Worm (Caenorhabditis elegans) whole organism, L2 larva: ENCODE data around the gene alh-7.

Experiments
- C34F6.9 ChIP-seq: fragments of 150-350 bp; optimal IDR thresholded peaks from 2 replicates; lab custom pipeline; 2014; ENCODE audit warnings: missing biosample characterization, missing genetic modification characterization
- F13H6.1 ChIP-seq: sonication (generic microtip); optimal IDR thresholded peaks from 2 replicates; lab custom pipeline; 2016; ENCODE audit warnings: missing genetic modification characterization, missing compliant biosample characterization
- R02D3.7 ChIP-seq: fragments of 150-350 bp; optimal IDR thresholded peaks from 2 replicates; lab custom pipeline; 2014; ENCODE audit warnings: missing biosample characterization, missing genetic modification characterization
- Y55F3AM.14 ChIP-seq: fragments of 200-800 bp; sonication (Bioruptor generic); optimal IDR thresholded peaks from 2 replicates; lab custom pipeline; 2018; ENCODE audit warnings: mild to moderate bottlenecking, missing genetic modification characterization, missing compliant biosample characterization
- ZK546.5 ChIP-seq: sonication (generic microtip); optimal IDR thresholded peaks from 2 replicates; lab custom pipeline; 2017; ENCODE audit warnings: missing biosample characterization, missing genetic modification characterization
- alr-1 ChIP-seq: fragments of 150-350 bp; optimal IDR thresholded peaks from 2 replicates; lab custom pipeline; 2014; ENCODE audit warnings: missing biosample characterization, missing genetic modification characterization
- aly-2 ChIP-seq: fragments of 150-350 bp; optimal IDR thresholded peaks from 2 replicates; lab custom pipeline; 2014; ENCODE audit warnings: missing biosample characterization, missing genetic modification characterization
- ama-1 ChIP-seq: fragments of 150-350 bp; optimal IDR thresholded peaks from 2 replicates; lab custom pipeline; 2018; ENCODE audit warnings: inconsistent platforms
- blmp-1 ChIP-seq: sonication (generic microtip); optimal IDR thresholded peaks from 2 replicates; lab custom pipeline; 2017; ENCODE audit warnings: missing genetic modification characterization, mild to moderate bottlenecking, missing compliant biosample characterization, antibody characterized with exemption, moderate library complexity; ENCODE audit not compliant: insufficient read depth
- ceh-16 ChIP-seq: fragments of 150-350 bp; optimal IDR thresholded peaks from 2 replicates; lab custom pipeline; 2014; ENCODE audit warnings: missing biosample characterization, missing genetic modification characterization
- ceh-82 ChIP-seq: fragments of 150-350 bp; optimal IDR thresholded peaks from 2 replicates; lab custom pipeline; 2014; ENCODE audit warnings: missing biosample characterization, missing genetic modification characterization
- crh-2 ChIP-seq: sonication (generic microtip); optimal IDR thresholded peaks from 2 replicates; lab custom pipeline; 2017; ENCODE audit warnings: missing biosample characterization, missing genetic modification characterization
- dmd-4 ChIP-seq: sonication (generic microtip); optimal IDR thresholded peaks from 2 replicates; lab custom pipeline; 2017; ENCODE audit warnings: missing biosample characterization, missing genetic modification characterization
- egl-27 ChIP-seq: sonication (generic microtip); optimal IDR thresholded peaks from 3 replicates; lab custom pipeline; 2017; ENCODE audit warnings: missing biosample characterization, missing genetic modification reagents, missing genetic modification characterization
- elt-1 ChIP-seq: fragments of 150-350 bp; optimal IDR thresholded peaks from 2 replicates; lab custom pipeline; 2014; ENCODE audit warnings: missing biosample characterization, missing genetic modification characterization
- elt-3 ChIP-seq: sonication (generic microtip); optimal IDR thresholded peaks from 2 replicates; lab custom pipeline; 2017; ENCODE audit warnings: missing biosample characterization, missing genetic modification characterization
- fos-1 ChIP-seq: fragments of 150-350 bp; optimal IDR thresholded peaks from 2 replicates; lab custom pipeline; 2014; ENCODE audit warnings: missing biosample characterization, missing genetic modification characterization
- gmeb-1 ChIP-seq: fragments of 150-350 bp; optimal IDR thresholded peaks from 2 replicates; lab custom pipeline; 2014; ENCODE audit warnings: missing biosample characterization, missing genetic modification characterization
- lin-11 ChIP-seq: fragments of 150-350 bp; sonication (generic microtip); optimal IDR thresholded peaks from 2 replicates; lab custom pipeline; 2014; ENCODE audit warnings: missing biosample characterization, missing genetic modification characterization, inconsistent platforms, mixed read lengths
- lin-13 ChIP-seq: fragments of 150-350 bp; optimal IDR thresholded peaks from 2 replicates; lab custom pipeline; 2014; ENCODE audit warnings: missing biosample characterization, missing genetic modification reagents, missing genetic modification characterization
- lin-39 ChIP-seq: fragments of 150-350 bp; optimal IDR thresholded peaks from 2 replicates; lab custom pipeline; 2014; ENCODE audit warnings: missing biosample characterization, missing genetic modification reagents, missing genetic modification characterization
- lsy-2 ChIP-seq, 2 experiments: fragments of 150-350 bp in 1 of 2; sonication (generic microtip) in 1 of 2; optimal IDR thresholded peaks; 2 replicates each; lab custom pipeline; 2014 to 2017; ENCODE audit warnings: missing biosample characterization in 2 of 2, missing genetic modification characterization in 2 of 2
- mab-5 ChIP-seq: fragments of 150-350 bp; optimal IDR thresholded peaks from 2 replicates; lab custom pipeline; 2014; ENCODE audit warnings: missing biosample characterization, missing genetic modification characterization
- mbf-1 ChIP-seq: sonication (generic microtip); optimal IDR thresholded peaks from 2 replicates; lab custom pipeline; 2017; ENCODE audit warnings: missing biosample characterization, missing genetic modification characterization
- mdl-1 ChIP-seq, 2 experiments: fragments of 150-350 bp in 1 of 2; sonication (generic microtip) in 1 of 2; optimal IDR thresholded peaks; 2 replicates each; lab custom pipeline; 2017; ENCODE audit warnings: missing biosample characterization in 2 of 2, missing genetic modification characterization in 2 of 2
- nhr-10 ChIP-seq: sonication (generic microtip); optimal IDR thresholded peaks from 2 replicates; lab custom pipeline; 2017; ENCODE audit warnings: missing biosample characterization, missing genetic modification characterization
- nhr-11 ChIP-seq: fragments of 150-350 bp; optimal IDR thresholded peaks from 2 replicates; lab custom pipeline; 2014; ENCODE audit warnings: missing biosample characterization, missing genetic modification characterization
- nhr-12 ChIP-seq: fragments of 150-350 bp; optimal IDR thresholded peaks from 2 replicates; lab custom pipeline; 2014; ENCODE audit warnings: missing biosample characterization, missing genetic modification characterization
- nhr-129 ChIP-seq: fragments of 150-350 bp; optimal IDR thresholded peaks from 2 replicates; lab custom pipeline; 2014; ENCODE audit warnings: missing biosample characterization, missing genetic modification characterization
- nhr-21 ChIP-seq: fragments of 150-350 bp; optimal IDR thresholded peaks from 2 replicates; lab custom pipeline; 2014; ENCODE audit warnings: missing biosample characterization, missing genetic modification characterization
- nhr-23 ChIP-seq: fragments of 150-350 bp; optimal IDR thresholded peaks from 2 replicates; lab custom pipeline; 2014; ENCODE audit warnings: missing biosample characterization, missing genetic modification reagents, missing genetic modification characterization
- nhr-237 ChIP-seq: fragments of 150-350 bp; optimal IDR thresholded peaks from 2 replicates; lab custom pipeline; 2014; ENCODE audit warnings: missing biosample characterization, missing genetic modification characterization
- nhr-25 ChIP-seq: fragments of 150-350 bp; sonication (generic microtip); optimal IDR thresholded peaks from 3 replicates; lab custom pipeline; 2014; ENCODE audit warnings: missing biosample characterization, missing genetic modification characterization
- nhr-6 ChIP-seq: fragments of 150-350 bp; optimal IDR thresholded peaks from 2 replicates; lab custom pipeline; 2014; ENCODE audit warnings: missing biosample characterization, missing genetic modification characterization
- nhr-77 ChIP-seq: fragments of 150-350 bp; optimal IDR thresholded peaks from 2 replicates; lab custom pipeline; 2014; ENCODE audit warnings: missing biosample characterization, missing genetic modification characterization
- peb-1 ChIP-seq: fragments of 150-350 bp; optimal IDR thresholded peaks from 2 replicates; lab custom pipeline; 2014; ENCODE audit warnings: missing biosample characterization, missing genetic modification characterization
- sem-4 ChIP-seq: fragments of 150-350 bp; optimal IDR thresholded peaks from 2 replicates; lab custom pipeline; 2014; ENCODE audit warnings: missing biosample characterization, missing genetic modification reagents, missing genetic modification characterization
- skn-1 ChIP-seq: sonication (generic microtip); optimal IDR thresholded peaks from 2 replicates; lab custom pipeline; 2017; ENCODE audit warnings: missing biosample characterization, missing genetic modification characterization
- sma-3 ChIP-seq: sonication (generic microtip); optimal IDR thresholded peaks from 2 replicates; lab custom pipeline; 2016; ENCODE audit warnings: missing genetic modification reagents, missing genetic modification characterization, missing compliant biosample characterization
- sma-9 ChIP-seq, 2 experiments: fragments of 150-350 bp in 1 of 2; sonication (generic microtip) in 1 of 2; optimal IDR thresholded peaks; 2 replicates each; lab custom pipeline; 2014 to 2016; ENCODE audit warnings: missing genetic modification characterization in 2 of 2, mild to moderate bottlenecking in 1 of 2, missing biosample characterization in 1 of 2, missing compliant biosample characterization in 1 of 2, missing genetic modification reagents in 1 of 2, moderate library complexity in 1 of 2
- snpc-4 ChIP-seq: fragments of 150-350 bp; optimal IDR thresholded peaks from 2 replicates; lab custom pipeline; 2014; ENCODE audit warnings: missing biosample characterization, missing genetic modification characterization
- unc-39 ChIP-seq: fragments of 150-350 bp; optimal IDR thresholded peaks from 2 replicates; lab custom pipeline; 2014; ENCODE audit warnings: missing biosample characterization, missing genetic modification characterization
- unc-55 ChIP-seq: fragments of 150-350 bp; sonication (generic microtip); optimal IDR thresholded peaks from 3 replicates; lab custom pipeline; 2014; ENCODE audit warnings: missing biosample characterization, missing genetic modification reagents, missing genetic modification characterization
- unc-62 ChIP-seq: fragments of 150-350 bp; optimal IDR thresholded peaks from 2 replicates; lab custom pipeline; 2014; ENCODE audit warnings: missing biosample characterization, missing genetic modification reagents, missing genetic modification characterization
- zag-1 ChIP-seq: fragments of 150-350 bp; optimal IDR thresholded peaks from 2 replicates; lab custom pipeline; 2014; ENCODE audit warnings: missing biosample characterization, missing genetic modification characterization
- ztf-1 ChIP-seq: fragments of 200-800 bp; sonication (Bioruptor generic); conservative IDR thresholded peaks from 2 replicates; pipeline ENCODE4 v1.3.6; 2022; ENCODE audit warnings: missing genetic modification characterization, missing compliant biosample characterization
- ztf-11 ChIP-seq: sonication (generic microtip); optimal IDR thresholded peaks from 2 replicates; lab custom pipeline; 2017; ENCODE audit warnings: missing biosample characterization, missing genetic modification characterization
- ztf-4 ChIP-seq: fragments of 150-350 bp; optimal IDR thresholded peaks from 2 replicates; lab custom pipeline; 2014; ENCODE audit warnings: missing biosample characterization, missing genetic modification characterization

The alh-7 gene

DNA sequence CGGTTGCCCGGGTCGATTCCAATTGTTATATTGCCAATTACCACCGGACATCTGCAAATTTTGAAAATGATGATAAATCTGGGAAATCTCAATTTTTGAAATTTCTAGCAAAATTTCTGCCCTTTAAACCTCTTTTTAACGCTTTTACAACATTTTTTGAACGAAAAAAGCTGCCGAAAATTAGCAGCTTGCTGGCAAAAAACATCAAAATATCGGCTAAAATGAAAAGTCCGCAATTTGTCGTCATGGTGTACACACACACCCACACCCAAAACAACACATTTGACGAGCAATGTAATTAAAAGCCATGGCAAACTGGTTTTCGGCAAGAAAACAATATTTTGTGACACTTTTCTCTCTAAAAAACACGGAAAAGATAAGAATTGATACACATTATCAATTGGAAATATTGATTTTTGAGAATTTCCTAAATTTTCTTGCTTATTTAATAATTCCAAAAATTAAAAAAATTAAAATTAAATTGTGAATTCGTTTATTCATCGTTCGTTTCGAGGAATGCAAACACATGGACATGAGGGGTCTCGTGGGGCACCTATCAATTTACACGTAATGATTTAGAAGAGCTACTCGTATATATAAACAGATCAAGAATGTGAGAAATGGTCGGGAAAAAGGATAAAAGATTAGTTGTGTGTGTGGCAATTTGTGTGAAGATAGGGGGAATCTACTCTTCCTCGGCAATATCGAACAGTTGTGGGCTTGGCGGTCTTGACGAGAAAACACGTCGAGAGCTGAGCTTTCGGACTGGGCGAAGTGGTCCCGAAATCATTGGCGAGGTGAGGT, 30.8 kb downstream of the alh-7 start, which contains the start of gene pqn-27:
Gene pqn-27, minus strand, starts transcription at position 51 of the 804 bp plus-strand sequence.
- TF ChIP-seq R02D3.7 (tag; lab: Kevin White, UChicago) (no peak), lin-13 (GFP tag; lab: Kevin White, UChicago) (peak; percentile 77), crh-2 (peak; percentile 89), ceh-82 (no peak), nhr-11 (tag; lab: Kevin White, UChicago) (no peak), nhr-12 (tag; lab: Kevin White, UChicago) (peak; percentile 12), ama-1 (lab: Kevin White, UChicago) (peak; percentile 96), nhr-129 (tag; lab: Kevin White, UChicago) (peak; percentile 60), Y55F3AM.14 (peak; percentile 80), gmeb-1 (tag; lab: Kevin White, UChicago) (peak; percentile 69), nhr-6 (tag; lab: Kevin White, UChicago) (peak; percentile 84), ztf-11 (tag; lab: Kevin White, UChicago) (no peak), F13H6.1 (tag; lab: Kevin White, UChicago) (peak; percentile 75), lin-39 (tag; lab: Kevin White, UChicago) (no peak), nhr-237 (tag; lab: Kevin White, UChicago) (no peak), sma-9 (GFP tag; optimal IDR thresholded peaks at IDR 0.05; lab: Kevin White, UChicago) (peak; percentile 75), sma-9 (tag; optimal IDR thresholded peaks at IDR 0.05; lab: Kevin White, UChicago) (no peak), blmp-1 (tag; lab: Kevin White, UChicago) (peak; percentile 60), mdl-1 (tag; optimal IDR thresholded peaks at IDR 0.05; lab: Kevin White, UChicago) (no peak), C34F6.9 (peak; percentile 57), fos-1 (tag; lab: Kevin White, UChicago) (peak; percentile 28), unc-39 (tag; lab: Kevin White, UChicago) (no peak), aly-2 (tag; lab: Kevin White, UChicago) (no peak), dmd-4 (no peak), snpc-4 (tag; lab: Kevin White, UChicago) (no peak), ZK546.5 (tag; lab: Kevin White, UChicago) (no peak), sma-3 (peak; percentile 85), unc-55 (GFP tag; lab: Kevin White, UChicago) (peak; percentile 42), ztf-4 (peak; percentile 91), alr-1 (tag; lab: Kevin White, UChicago) (no peak), lin-11 (no peak), ztf-1 (GFP tag; lab: Robert Waterston, UW) (no peak), elt-1 (no peak), unc-62 (GFP tag; lab: Kevin White, UChicago) (peak; percentile 32), sem-4 (tag; lab: Kevin White, UChicago) (peak; percentile 59), elt-3 (tag; lab: Kevin White, UChicago) (no peak), mbf-1 (tag; lab: Kevin White, UChicago) (no peak), nhr-25 (tag; lab: Kevin White, UChicago) (peak; percentile 89), skn-1 (tag; lab: Kevin White, UChicago) (peak; percentile 70), nhr-10 (tag; lab: Kevin White, UChicago) (no peak), peb-1 (tag; lab: Kevin White, UChicago) (no peak), zag-1 (no peak), ceh-16 (tag; lab: Kevin White, UChicago) (no peak), lsy-2 (tag; optimal IDR thresholded peaks at IDR 0.05; lab: Kevin White, UChicago) (peak; percentile 58 to 83), nhr-23 (tag; lab: Kevin White, UChicago) (no peak), nhr-21 (tag; lab: Kevin White, UChicago) (peak; percentile 89), nhr-77 (tag; lab: Kevin White, UChicago) (no peak), mab-5 (tag; lab: Kevin White, UChicago) (no peak), egl-27 (tag; lab: Kevin White, UChicago) (no peak)
